Worm (Caenorhabditis elegans): ENCODE results near the gene F54B3.1.
"Not testable (repeated sequence)": the region's sequence is repeated elsewhere in the genome, so short reads cannot be mapped to it uniquely, and the experiment has no call there.

Gene F54B3.1

ce11 chrII:10239595-10239994 is 11.5 kb upstream of the F54B3.1 start, which contains the start of gene mec-15:
Gene mec-15 (minus strand): TSS chrII:10239695.
- TF ChIP-seq C38D4.7 (GFP tag; optimal IDR thresholded peaks at IDR 0.05) (no peak), odd-2 (tag; optimal IDR thresholded peaks at IDR 0.05) (no peak), ets-4 (tag; optimal IDR thresholded peaks at IDR 0.05) (no peak), tbx-7 (tag; optimal IDR thresholded peaks at IDR 0.05) (no peak), ceh-45 (GFP tag; IDR thresholded peaks at IDR 0.05) (no peak), zip-5 (tag; optimal IDR thresholded peaks at IDR 0.05) (no peak), syd-9 (tag; optimal IDR thresholded peaks at IDR 0.05) (no peak), che-1 (tag; optimal IDR thresholded peaks at IDR 0.05) (no peak), hlh-13 (GFP tag; optimal IDR thresholded peaks at IDR 0.05) (no peak), pros-1 (tag; optimal IDR thresholded peaks at IDR 0.05) (no peak), fax-1 (tag; optimal IDR thresholded peaks at IDR 0.05) (no peak), unc-86 (tag; optimal IDR thresholded peaks at IDR 0.05) (no peak)

- no peak for TF ChIP-seq pax-1 (tag; optimal IDR thresholded peaks at IDR 0.05)
- no peak for TF ChIP-seq ama-1 (optimal IDR thresholded peaks at IDR 0.05)
- no peak for TF ChIP-seq madf-2 (tag; optimal IDR thresholded peaks at IDR 0.05)
- TF ChIP-seq syd-9 (tag; optimal IDR thresholded peaks at IDR 0.05) = no peak
- no peak for TF ChIP-seq pat-9 (tag; optimal IDR thresholded peaks at IDR 0.05)
- no peak for TF ChIP-seq C08G9.2 (tag; optimal IDR thresholded peaks at IDR 0.05)
- TF ChIP-seq gmeb-2 (tag; optimal IDR thresholded peaks at IDR 0.05) = no peak
- no peak for TF ChIP-seq sdc-2 (tag; optimal IDR thresholded peaks at IDR 0.05)
- TF ChIP-seq unc-3 (GFP tag; conservative IDR thresholded peaks at IDR 0.05) = no peak
- no peak for TF ChIP-seq unc-3 (tag; optimal IDR thresholded peaks at IDR 0.05)
- TF ChIP-seq ceh-30 (tag; optimal IDR thresholded peaks at IDR 0.05) = no peak
- no peak for TF ChIP-seq pha-4 (tag; optimal IDR thresholded peaks at IDR 0.05)
- TF ChIP-seq K02D7.2 (tag; optimal IDR thresholded peaks at IDR 0.05) = no peak
- no peak for TF ChIP-seq C38D4.7 (GFP tag; optimal IDR thresholded peaks at IDR 0.05)
- TF ChIP-seq lin-11 (tag; optimal IDR thresholded peaks at IDR 0.05) = no peak
These were observed 8.8 kb upstream of the F54B3.1 start, which contains the start of gene mrps-14 for ce11 chrII:10242294-10242693. Gene mrps-14 (minus strand): TSS chrII:10242490.

- no peak for TF ChIP-seq ets-4 (tag; optimal IDR thresholded peaks at IDR 0.05)
- TF ChIP-seq nfya-1 (tag; optimal IDR thresholded peaks at IDR 0.05) = no peak
These were observed 5.5 kb upstream of the F54B3.1 start for ce11 chrII:10245612-10246011.

- TF ChIP-seq lin-11 (tag; optimal IDR thresholded peaks at IDR 0.05) (no peak), ceh-6 (GFP tag; optimal IDR thresholded peaks at IDR 0.05) (no peak), Y22D7AL.16 (tag; optimal IDR thresholded peaks at IDR 0.05) (no peak), pha-2 (tag; optimal IDR thresholded peaks at IDR 0.05) (no peak), ceh-22 (tag; optimal IDR thresholded peaks at IDR 0.05) (no peak), elt-2 (tag; optimal IDR thresholded peaks at IDR 0.05) (no peak), ama-1 (optimal IDR thresholded peaks at IDR 0.05) (no peak), ceh-24 (tag; optimal IDR thresholded peaks at IDR 0.05) (no peak)
These were observed 3.9 kb upstream of the F54B3.1 start for ce11 chrII:10247154-10247553.

ce11 chrII:10247594-10248283 is 3.3 kb upstream of the F54B3.1 start, which contains the start of gene nrde-2:
Gene nrde-2 (minus strand): TSS chrII:10247638.
- TF ChIP-seq unc-3 (GFP tag; conservative IDR thresholded peaks at IDR 0.05) (peak; percentile 45; the same call in 1 of the 2 replicates), tbx-2 (tag; optimal IDR thresholded peaks at IDR 0.05) (peak; percentile 43), ceh-31 (tag; optimal IDR thresholded peaks at IDR 0.05) (peak; percentile 70), ets-4 (tag; optimal IDR thresholded peaks at IDR 0.05) (peak; percentile 5), ceh-45 (GFP tag; IDR thresholded peaks at IDR 0.05) (0 out of 2 replicates have a peak, but pooled peaks have one; percentile 44), rnt-1 (tag; optimal IDR thresholded peaks at IDR 0.05) (peak; percentile 5), C08G9.2 (tag; optimal IDR thresholded peaks at IDR 0.05) (peak; percentile 5), tbx-7 (tag; optimal IDR thresholded peaks at IDR 0.05) (peak; percentile 22)
- not testable (repeated sequence) for TF ChIP-seq unc-3 (tag; optimal IDR thresholded peaks at IDR 0.05)

Data from whole organism, late embryonic.